Fruit fly (Drosophila melanogaster): ENCODE measurements around the gene ND-20L.

- no peak for TF ChIP-seq pad (GFP tag; optimal IDR thresholded peaks at IDR 0.05)
- no peak for TF ChIP-seq kay (GFP tag; ENCODE audit: borderline replicate concordance)
- TF ChIP-seq cnc (optimal IDR thresholded peaks at IDR 0.05), result no peak
- no peak for TF ChIP-seq CG11617 (GFP tag; optimal IDR thresholded peaks at IDR 0.05)
- TF ChIP-seq bab1 (GFP tag; optimal IDR thresholded peaks at IDR 0.05), result no peak
- no peak for TF ChIP-seq Crg-1 (GFP tag; optimal IDR thresholded peaks at IDR 0.05)
- TF ChIP-seq CG5204 (GFP tag; optimal IDR thresholded peaks at IDR 0.05), result no peak
- no peak for TF ChIP-seq CG7101 (tag; optimal IDR thresholded peaks at IDR 0.05)
- TF ChIP-seq Clk (GFP tag; optimal IDR thresholded peaks at IDR 0.05), result no peak
- TF ChIP-seq Mnt (GFP tag; optimal IDR thresholded peaks at IDR 0.05), result no peak
- no peak for TF ChIP-seq CG1620 (GFP tag; optimal IDR thresholded peaks at IDR 0.05)
- no peak for TF ChIP-seq toe (GFP tag; optimal IDR thresholded peaks at IDR 0.05)
These were observed 37.5 kb downstream of the ND-20L start for dm6 chr3R:29552830-29553583.

Data from whole organism, adult.